Worm (Caenorhabditis elegans): ENCODE data around the gene ptc-3.

DNA sequence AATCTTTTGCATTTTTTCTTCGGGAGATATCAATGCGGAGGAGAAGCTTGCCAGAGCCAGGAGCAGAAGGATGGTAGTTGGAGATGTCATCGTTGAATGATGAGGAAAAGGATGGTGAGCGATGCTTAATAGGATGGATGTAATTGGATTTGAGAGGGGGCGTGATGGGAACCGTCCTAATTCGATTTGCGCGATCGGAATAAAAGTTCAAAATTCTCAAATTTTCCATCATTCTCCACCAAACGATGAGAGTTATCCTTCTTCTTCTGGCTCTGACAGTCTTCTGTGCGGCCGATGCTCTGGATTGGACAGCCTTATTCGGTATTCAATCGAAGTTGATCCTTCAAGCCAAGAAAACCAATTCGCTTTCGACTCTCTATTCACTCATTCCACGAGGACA lies 28.2 kb downstream of the ptc-3 start, which contains the start of the genes K12H6.4 and K12H6.9:
- TF ChIP-seq lin-13 (tag; optimal IDR thresholded peaks at IDR 0.05): no peak
- no peak for TF ChIP-seq unc-62 (GFP tag; optimal IDR thresholded peaks at IDR 0.05)
